Worm (Caenorhabditis elegans) whole organism, early embryonic: ENCODE measurements around the gene F35F10.14.

Experiments used
- ama-1 ChIP-seq: fragments of 150-350 bp; optimal IDR thresholded peaks from 2 replicates; lab custom pipeline; 2014
- flt-1 ChIP-seq: fragments of 200-800 bp; sonication (Bioruptor generic); IDR thresholded peaks from 2 replicates; pipeline ENCODE4 v1.3.6; 2022; ENCODE audit warnings: missing genetic modification characterization, missing compliant biosample characterization
- pes-1 ChIP-seq: fragments of 200-800 bp; sonication (Bioruptor generic); IDR thresholded peaks from 2 replicates; pipeline ENCODE4 v1.3.6; 2022; ENCODE audit warnings: missing genetic modification reagents, missing genetic modification characterization, missing compliant biosample characterization

- no peak for TF ChIP-seq ama-1 (lab: Kevin White, UChicago)
- TF ChIP-seq pes-1 (GFP tag; lab: Robert Waterston, UW) = no peak
- no peak for TF ChIP-seq flt-1 (GFP tag; lab: Robert Waterston, UW)
Observed at ce11 chrV:3318975-3319374, 930 bp downstream of the F35F10.14 start, which contains the start of gene F35F10.13.
